Worm (Caenorhabditis elegans): ENCODE data around the gene C38H2.3.

ce11 chrIII:10358751-10359150 lies 27.6 kb downstream of the C38H2.3 start:
- no peak for TF ChIP-seq ceh-13 (GFP tag; optimal IDR thresholded peaks at IDR 0.05)
- no peak for TF ChIP-seq ama-1 (optimal IDR thresholded peaks at IDR 0.05)

Measured in whole organism, early embryonic.